Worm (Caenorhabditis elegans) whole organism, midembryonic: ENCODE results near the gene srw-102.
A peak's percentile ranks its signal among the peaks of the same experiment; 100 is the strongest.
"Not testable (repeated sequence)": the region's sequence is repeated elsewhere in the genome, so short reads cannot be mapped to it uniquely, and the experiment has no call there.

Experiments used
- T22C8.4 ChIP-seq: fragments of 200-800 bp; sonication (Bioruptor generic); IDR thresholded peaks from 2 replicates; pipeline ENCODE4 v1.3.6; 2022; ENCODE audit warnings: missing genetic modification characterization, missing compliant biosample characterization
- cog-1 ChIP-seq: sonication (generic microtip); optimal IDR thresholded peaks from 2 replicates; lab custom pipeline; 2016; ENCODE audit warnings: missing genetic modification characterization, missing compliant biosample characterization
- flt-1 ChIP-seq: fragments of 200-800 bp; sonication (Bioruptor generic); IDR thresholded peaks from 2 replicates; pipeline ENCODE4 v1.3.6; 2022; ENCODE audit warnings: missing genetic modification characterization, missing compliant biosample characterization
- klf-2 ChIP-seq: fragments of 200-800 bp; sonication (Bioruptor generic); conservative IDR thresholded peaks from 2 replicates; pipeline ENCODE4 v1.3.6; 2022; ENCODE audit warnings: missing genetic modification reagents, missing genetic modification characterization, missing compliant biosample characterization
- med-1 ChIP-seq: sonication (generic microtip); optimal IDR thresholded peaks from 2 replicates; lab custom pipeline; 2017; ENCODE audit warnings: missing genetic modification characterization, mild to moderate bottlenecking, missing compliant biosample characterization, antibody characterized with exemption, missing genetic modification reagents; ENCODE audit not compliant: insufficient read depth
- ref-1 ChIP-seq: fragments of 200-800 bp; sonication (Bioruptor generic); conservative IDR thresholded peaks from 2 replicates; pipeline ENCODE4 v1.3.6; 2022; ENCODE audit warnings: missing genetic modification reagents, missing genetic modification characterization, missing compliant biosample characterization
- tab-1 ChIP-seq: fragments of 200-800 bp; sonication (Bioruptor generic); IDR thresholded peaks from 2 replicates; pipeline ENCODE4 v1.3.6; 2022; ENCODE audit warnings: missing genetic modification characterization, missing compliant biosample characterization
- ztf-23 ChIP-seq: fragments of 200-800 bp; sonication (Bioruptor generic); IDR thresholded peaks from 2 replicates; pipeline ENCODE4 v1.3.6; 2022; ENCODE audit warnings: missing genetic modification reagents, missing genetic modification characterization, missing compliant biosample characterization

ce11 chrV:1712471-1712870 is 7.6 kb upstream of the srw-102 start:
- not testable (repeated sequence) for TF ChIP-seq klf-2 (GFP tag; lab: Robert Waterston, UW); T22C8.4; cog-1 (tag; lab: Kevin White, UChicago); flt-1 (GFP tag; lab: Robert Waterston, UW); ref-1 (GFP tag; lab: Robert Waterston, UW); tab-1 (GFP tag; lab: Robert Waterston, UW); med-1 (GFP tag; lab: Kevin White, UChicago)
- peak; percentile 37; the same call in 1 of the 2 replicates for TF ChIP-seq ztf-23 (GFP tag; lab: Robert Waterston, UW)
